Fruit fly (Drosophila melanogaster) whole organism, embryonic: ENCODE results near the gene superdeath.

Experiments
- CG10147 ChIP-seq: fragments of 200-800 bp; sonication (Bioruptor generic); optimal IDR thresholded peaks from 2 replicates; lab custom pipeline; 2019; ENCODE audit warnings: missing biosample characterization, mild to moderate bottlenecking, missing genetic modification characterization, moderate library complexity
- CG1024 ChIP-seq: fragments of 200-800 bp; sonication (Bioruptor generic); IDR thresholded peaks from 2 replicates; pipeline ENCODE4 v1.3.6; 2022; ENCODE audit warnings: missing biosample characterization, missing genetic modification characterization
- CG11504 ChIP-seq: fragments of 200-800 bp; sonication (Bioruptor generic); optimal IDR thresholded peaks from 3 replicates; lab custom pipeline; 2019; ENCODE audit warnings: missing biosample characterization, mild to moderate bottlenecking, missing genetic modification characterization, moderate library complexity
- CG11560 ChIP-seq: fragments of 200-800 bp; sonication (Bioruptor generic); IDR thresholded peaks from 3 replicates; pipeline ENCODE4 v1.3.6; 2022; ENCODE audit warnings: missing biosample characterization, missing genetic modification characterization
- CG12769 ChIP-seq: fragments of 200-800 bp; sonication (Bioruptor generic); optimal IDR thresholded peaks from 2 replicates; lab custom pipeline; 2019; ENCODE audit warnings: missing biosample characterization, mild to moderate bottlenecking, missing genetic modification characterization, moderate library complexity
- CG1529 ChIP-seq: fragments of 200-800 bp; sonication (Bioruptor generic); optimal IDR thresholded peaks from 3 replicates; lab custom pipeline; 2018; ENCODE audit warnings: missing biosample characterization, missing genetic modification characterization
- CG16813 ChIP-seq: fragments of 200-800 bp; sonication (Bioruptor generic); IDR thresholded peaks from 3 replicates; pipeline ENCODE4 v1.3.6; 2022; ENCODE audit warnings: missing biosample characterization, missing genetic modification characterization; ENCODE audit not compliant: partially characterized antibody
- CG17802 ChIP-seq: fragments of 200-800 bp; sonication (Bioruptor generic); optimal IDR thresholded peaks from 2 replicates; lab custom pipeline; 2018; ENCODE audit warnings: missing biosample characterization, mild to moderate bottlenecking, missing genetic modification characterization, moderate library complexity
- CG30020 ChIP-seq: fragments of 200-800 bp; optimal IDR thresholded peaks from 2 replicates; lab custom pipeline; 2019; ENCODE audit warnings: missing biosample characterization, mild to moderate bottlenecking, missing genetic modification characterization, moderate library complexity
- CG34224 ChIP-seq: fragments of 200-800 bp; sonication (Bioruptor generic); IDR thresholded peaks from 3 replicates; pipeline ENCODE4 v1.3.6; 2022; ENCODE audit warnings: missing biosample characterization, missing genetic modification characterization; ENCODE audit not compliant: partially characterized antibody
- CG34422 ChIP-seq: fragments of 200-800 bp; sonication (Bioruptor generic); IDR thresholded peaks from 3 replicates; pipeline ENCODE4 v1.3.6; 2022; ENCODE audit warnings: missing biosample characterization, missing genetic modification characterization
- CG4617 ChIP-seq: fragments of 200-800 bp; sonication (Bioruptor generic); optimal IDR thresholded peaks from 3 replicates; lab custom pipeline; 2016; ENCODE audit warnings: missing biosample characterization, missing genetic modification characterization, borderline replicate concordance
- CG4854 ChIP-seq: fragments of 200-800 bp; sonication (Bioruptor generic); optimal IDR thresholded peaks from 2 replicates; lab custom pipeline; 2016; ENCODE audit warnings: missing biosample characterization, missing genetic modification characterization, inconsistent platforms
- CG6765 ChIP-seq: fragments of 200-800 bp; sonication (Bioruptor generic); optimal IDR thresholded peaks from 3 replicates; lab custom pipeline; 2017; ENCODE audit warnings: missing biosample characterization, mild to moderate bottlenecking, missing genetic modification characterization
- CG7745 ChIP-seq: fragments of 200-800 bp; sonication (Bioruptor generic); optimal IDR thresholded peaks from 2 replicates; lab custom pipeline; 2018; ENCODE audit warnings: missing biosample characterization, mild to moderate bottlenecking, missing genetic modification characterization, moderate library complexity
- CG8290 ChIP-seq, 3 experiments: fragments of 200-800 bp; sonication (Bioruptor generic); optimal IDR thresholded peaks; 2 replicates each; lab custom pipeline; 2016 to 2019; ENCODE audit warnings: missing biosample characterization in 3 of 3, missing genetic modification characterization in 3 of 3, mild to moderate bottlenecking in 2 of 3, moderate library complexity in 1 of 3
- CG8478 ChIP-seq: fragments of >200 bp; optimal IDR thresholded peaks from 2 replicates; lab custom pipeline; 2018
- ERR ChIP-seq: fragments of 200-800 bp; sonication (Bioruptor generic); optimal IDR thresholded peaks from 2 replicates; lab custom pipeline; 2016; ENCODE audit warnings: missing biosample characterization, missing genetic modification characterization
- Fer3 ChIP-seq: fragments of 200-800 bp; sonication (Bioruptor generic); optimal IDR thresholded peaks from 2 replicates; lab custom pipeline; 2018; ENCODE audit warnings: missing biosample characterization, mild to moderate bottlenecking, missing genetic modification characterization, moderate library complexity
- GATAe ChIP-seq: fragments of 200-800 bp; sonication (Bioruptor generic); conservative IDR thresholded peaks from 2 replicates; pipeline ENCODE4 v1.3.6; 2022; ENCODE audit warnings: missing biosample characterization, missing genetic modification characterization
- HHEX ChIP-seq: fragments of 200-800 bp; sonication (Bioruptor generic); optimal IDR thresholded peaks from 3 replicates; lab custom pipeline; 2017; ENCODE audit warnings: missing biosample characterization, mild to moderate bottlenecking, missing genetic modification characterization, missing genetic modification reagents
- HLH3B ChIP-seq: fragments of 200-800 bp; sonication (Bioruptor generic); IDR thresholded peaks from 2 replicates; pipeline ENCODE4 v1.3.6; 2022; ENCODE audit warnings: missing biosample characterization, missing genetic modification characterization
- HLHmδ ChIP-seq: fragments of 200-800 bp; sonication (Bioruptor generic); optimal IDR thresholded peaks from 2 replicates; lab custom pipeline; 2018; ENCODE audit warnings: missing biosample characterization, mild to moderate bottlenecking, missing genetic modification characterization, moderate library complexity
- HmgZ ChIP-seq: fragments of 200-800 bp; sonication (Bioruptor generic); optimal IDR thresholded peaks from 2 replicates; lab custom pipeline; 2018; ENCODE audit warnings: missing biosample characterization, mild to moderate bottlenecking, missing genetic modification characterization
- Hmr ChIP-seq: fragments of 200-800 bp; sonication (Bioruptor generic); optimal IDR thresholded peaks from 3 replicates; lab custom pipeline; 2017; ENCODE audit warnings: mild to moderate bottlenecking, missing biosample characterization, missing genetic modification reagents, missing genetic modification characterization
- Jarid2 ChIP-seq: fragments of 200-800 bp; sonication (Bioruptor generic); optimal IDR thresholded peaks from 3 replicates; lab custom pipeline; 2017; ENCODE audit warnings: mild to moderate bottlenecking, missing biosample characterization, missing genetic modification reagents, missing genetic modification characterization
- Sry-δ ChIP-seq: fragments of 200-800 bp; sonication (Bioruptor generic); optimal IDR thresholded peaks from 2 replicates; lab custom pipeline; 2016; ENCODE audit warnings: missing biosample characterization, missing genetic modification characterization
- bsh ChIP-seq, 2 experiments: fragments of 200-800 bp; sonication (Bioruptor generic); optimal IDR thresholded peaks; 2 replicates each; lab custom pipeline; 2017 to 2018; ENCODE audit warnings: mild to moderate bottlenecking in 2 of 2, missing biosample characterization in 2 of 2, missing genetic modification characterization in 2 of 2, moderate library complexity in 1 of 2
- da ChIP-seq: fragments of 200-800 bp; sonication (Bioruptor generic); optimal IDR thresholded peaks from 2 replicates; lab custom pipeline; 2016; ENCODE audit warnings: missing biosample characterization, missing genetic modification characterization
- dati ChIP-seq: fragments of 200-800 bp; sonication (Bioruptor generic); IDR thresholded peaks from 2 replicates; pipeline ENCODE4 v1.3.6; 2022; ENCODE audit warnings: missing biosample characterization, missing genetic modification characterization
- disco-r ChIP-seq: fragments of 200-800 bp; sonication (Bioruptor generic); optimal IDR thresholded peaks from 2 replicates; lab custom pipeline; 2016; ENCODE audit warnings: missing biosample characterization, missing genetic modification characterization
- dmrt11E ChIP-seq: fragments of 200-800 bp; sonication (Bioruptor generic); optimal IDR thresholded peaks from 3 replicates; lab custom pipeline; 2018; ENCODE audit warnings: missing biosample characterization, mild to moderate bottlenecking, missing genetic modification characterization, moderate library complexity
- ewg ChIP-seq: fragments of 200-800 bp; sonication (Bioruptor generic); optimal IDR thresholded peaks from 3 replicates; lab custom pipeline; 2017; ENCODE audit warnings: mild to moderate bottlenecking, missing biosample characterization, missing genetic modification reagents, missing genetic modification characterization
- eyg ChIP-seq: fragments of 200-800 bp; sonication (Bioruptor generic); optimal IDR thresholded peaks from 3 replicates; lab custom pipeline; 2016; ENCODE audit warnings: missing biosample characterization, missing genetic modification characterization
- grn ChIP-seq: fragments of 200-800 bp; sonication (Bioruptor generic); optimal IDR thresholded peaks from 3 replicates; lab custom pipeline; 2017; ENCODE audit warnings: missing biosample characterization, missing genetic modification characterization
- gro ChIP-seq: fragments of 200-800 bp; sonication (Bioruptor generic); optimal IDR thresholded peaks from 2 replicates; lab custom pipeline; 2016; ENCODE audit warnings: missing biosample characterization, missing genetic modification characterization
- hkb ChIP-seq, 2 experiments: fragments of 200-800 bp in 1 of 2; fragments of >200 bp in 1 of 2; sonication (Bioruptor generic) in 1 of 2; IDR thresholded peaks in 1 of 2; optimal IDR thresholded peaks in 1 of 2; 2 replicates each; pipeline versions ENCODE4 v1.3.6 to Lab custom; 2017 to 2022; ENCODE audit warnings: missing biosample characterization in 1 of 2, missing genetic modification characterization in 1 of 2
- klu ChIP-seq: fragments of 200-800 bp; sonication (Bioruptor generic); IDR thresholded peaks from 2 replicates; pipeline ENCODE4 v1.3.6; 2022; ENCODE audit warnings: missing biosample characterization, missing genetic modification characterization
- mirr ChIP-seq: fragments of 200-800 bp; sonication (Bioruptor generic); optimal IDR thresholded peaks from 3 replicates; lab custom pipeline; 2018; ENCODE audit warnings: missing biosample characterization, mild to moderate bottlenecking, missing genetic modification characterization
- pros ChIP-seq: fragments of 200-800 bp; sonication (Bioruptor generic); optimal IDR thresholded peaks from 3 replicates; lab custom pipeline; 2019; ENCODE audit warnings: missing biosample characterization, mild to moderate bottlenecking, missing genetic modification characterization, moderate library complexity
- rib ChIP-seq: fragments of 200-800 bp; sonication (Bioruptor generic); IDR thresholded peaks from 2 replicates; pipeline ENCODE4 v1.3.6; 2022; ENCODE audit warnings: missing biosample characterization, missing genetic modification characterization
- row ChIP-seq: fragments of 200-800 bp; sonication (Bioruptor generic); IDR thresholded peaks from 3 replicates; pipeline ENCODE4 v1.3.6; 2022; ENCODE audit warnings: missing biosample characterization, missing genetic modification characterization
- sens-2 ChIP-seq: fragments of 200-800 bp; sonication (Bioruptor generic); IDR thresholded peaks from 2 replicates; pipeline ENCODE4 v1.3.6; 2022; ENCODE audit warnings: missing biosample characterization, missing genetic modification characterization
- sim ChIP-seq: fragments of 200-800 bp; sonication (Bioruptor generic); IDR thresholded peaks from 2 replicates; pipeline ENCODE4 v1.3.6; 2022; ENCODE audit warnings: missing biosample characterization, missing genetic modification characterization
- sima ChIP-seq: fragments of 200-800 bp; sonication (Bioruptor generic); optimal IDR thresholded peaks from 2 replicates; lab custom pipeline; 2016; ENCODE audit warnings: missing biosample characterization, missing genetic modification characterization
- ttk ChIP-seq: fragments of 200-800 bp; sonication (Bioruptor generic); IDR thresholded peaks from 2 replicates; pipeline ENCODE4 v2.1.2; 2022; ENCODE audit warnings: missing biosample characterization, missing genetic modification characterization
- zfh2 ChIP-seq: fragments of 200-800 bp; sonication (Bioruptor generic); optimal IDR thresholded peaks from 2 replicates; lab custom pipeline; 2016; ENCODE audit warnings: missing biosample characterization, missing genetic modification characterization

The superdeath gene

dm6 chr3R:29111795-29112194 is 26.7 kb upstream of the superdeath start (continued):
- no peak for TF ChIP-seq CG34422 (GFP tag; lab: Robert Waterston, UW)
- TF ChIP-seq gro: peak; percentile 88
- 0 out of 2 replicates have a peak, but pooled peaks have one; percentile 20 for TF ChIP-seq sens-2
- peak; percentile 1 for TF ChIP-seq HmgZ
- no peak for TF ChIP-seq dati (GFP tag; lab: Robert Waterston, UW)
- TF ChIP-seq Jarid2 (GFP tag; lab: Kevin White, UChicago): peak; percentile 29
- TF ChIP-seq grn: peak; percentile 97
- no peak for TF ChIP-seq ERR (GFP tag; lab: Kevin White, UChicago)
- TF ChIP-seq dmrt11E (tag; lab: Kevin White, UChicago): no peak
- TF ChIP-seq mirr: peak; percentile 97

dm6 chr3R:29112398-29113150 is 25.9 kb upstream of the superdeath start, which contains the start of the genes alpha-Man-Ib and Pdhb:
TSS of gene alpha-Man-Ib (minus strand) at chr3R:29112822.
TSS of gene Pdhb (plus strand) at chr3R:29113071.
- TF ChIP-seq rib (GFP tag; lab: Robert Waterston, UW) (peak; percentile 36; the same call in 1 of the 2 replicates), GATAe (peak; percentile 38; the same call in 1 of the 2 replicates), da (no peak), Hmr (GFP tag; lab: Kevin White, UChicago) (peak; percentile 80), HLH3B (GFP tag; lab: Robert Waterston, UW) (peak; percentile 70; the same call in 1 of the 2 replicates), CG1024 (GFP tag; lab: Robert Waterston, UW) (peak; percentile 48; the same call in 1 of the 2 replicates), bsh (GFP tag; optimal IDR thresholded peaks at IDR 0.05; lab: Kevin White, UChicago) (peak in 1 of 2 experiments; percentile 72), CG30020 (tag; lab: Kevin White, UChicago) (peak; percentile 76), row (GFP tag; lab: Robert Waterston, UW) (peak; percentile 97), hkb (optimal IDR thresholded peaks at IDR 0.05; lab: Kevin White, UChicago) (peak; percentile 75), hkb (GFP tag; IDR thresholded peaks at IDR 0.05; lab: Robert Waterston, UW) (peak; percentile 69), ttk (peak; percentile 56; the same call in 1 of the 2 replicates), CG8478 (lab: Kevin White, UChicago) (no peak), Fer3 (tag; lab: Kevin White, UChicago) (peak; percentile 78), CG16813 (GFP tag; lab: Robert Waterston, UW) (0 out of 3 replicates have a peak, but pooled peaks have one; percentile 18), CG8290 (GFP tag; optimal IDR thresholded peaks at IDR 0.05; lab: Kevin White, UChicago) (peak; percentile 64), CG8290 (tag; optimal IDR thresholded peaks at IDR 0.05; lab: Kevin White, UChicago) (peak in 1 of 2 experiments; percentile 52), pros (GFP tag; lab: Kevin White, UChicago) (no peak), CG11560 (tag; lab: Robert Waterston, UW) (peak; percentile 53; the same call in 1 of the 3 replicates), klu (GFP tag; lab: Robert Waterston, UW) (peak; percentile 76), CG17802 (tag; lab: Kevin White, UChicago) (peak; percentile 42), eyg (no peak), HHEX (GFP tag; lab: Kevin White, UChicago) (peak; percentile 44), CG12769 (tag; lab: Kevin White, UChicago) (no peak), HLHmδ (GFP tag; lab: Kevin White, UChicago) (no peak), ewg (GFP tag; lab: Kevin White, UChicago) (peak; percentile 69), CG4617 (GFP tag; lab: Kevin White, UChicago) (peak; percentile 90), CG10147 (GFP tag; lab: Kevin White, UChicago) (no peak), sima (GFP tag; lab: Kevin White, UChicago) (no peak), CG6765 (GFP tag; lab: Kevin White, UChicago) (peak; percentile 24), CG1529 (GFP tag; lab: Kevin White, UChicago) (no peak), disco-r (no peak), CG34224 (GFP tag; lab: Robert Waterston, UW) (no peak), CG7745 (tag; lab: Kevin White, UChicago) (no peak), zfh2 (peak; percentile 80), CG4854 (no peak), sim (GFP tag; lab: Robert Waterston, UW) (no peak), Sry-δ (peak; percentile 64), CG11504 (tag; lab: Kevin White, UChicago) (no peak)
